Worm (Caenorhabditis elegans) whole organism, dauer: Measurements from ENCODE around the gene lcmt-1.

Source experiments
- unc-62 ChIP-seq: sonication (generic microtip); optimal IDR thresholded peaks from 2 replicates; lab custom pipeline; 2017; ENCODE audit warnings: missing biosample characterization, missing genetic modification reagents, missing genetic modification characterization

lcmt-1 gene

DNA sequence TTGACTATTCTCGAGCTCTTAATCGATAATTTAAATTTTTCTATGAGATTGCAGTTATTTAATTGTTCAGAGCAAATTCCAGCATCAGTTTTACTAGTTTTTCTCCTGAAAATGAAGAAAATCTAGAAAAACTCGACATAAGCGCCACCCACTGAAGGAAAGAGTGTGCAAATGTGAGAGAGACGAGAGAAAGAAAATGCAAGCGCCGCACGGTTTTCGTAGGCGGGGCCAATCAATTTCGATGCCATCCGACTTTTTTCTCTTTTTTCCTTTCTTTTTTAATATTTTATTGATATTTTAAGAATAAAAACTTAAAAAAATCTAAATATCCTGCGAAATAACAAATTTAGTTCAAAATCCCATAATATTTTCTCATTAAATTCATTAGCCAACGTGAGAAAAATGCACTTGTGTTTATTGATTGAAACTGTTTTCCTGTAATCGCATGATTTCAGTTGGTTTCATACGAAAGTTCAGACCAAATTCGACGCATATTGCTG is 10.7 kb upstream of the lcmt-1 start, which contains the start of gene cdk-12:
Gene cdk-12 (plus strand): TSS at position 450 of the 500 bp plus-strand sequence.
- TF ChIP-seq unc-62 (GFP tag; lab: Kevin White, UChicago), result no peak

DNA sequence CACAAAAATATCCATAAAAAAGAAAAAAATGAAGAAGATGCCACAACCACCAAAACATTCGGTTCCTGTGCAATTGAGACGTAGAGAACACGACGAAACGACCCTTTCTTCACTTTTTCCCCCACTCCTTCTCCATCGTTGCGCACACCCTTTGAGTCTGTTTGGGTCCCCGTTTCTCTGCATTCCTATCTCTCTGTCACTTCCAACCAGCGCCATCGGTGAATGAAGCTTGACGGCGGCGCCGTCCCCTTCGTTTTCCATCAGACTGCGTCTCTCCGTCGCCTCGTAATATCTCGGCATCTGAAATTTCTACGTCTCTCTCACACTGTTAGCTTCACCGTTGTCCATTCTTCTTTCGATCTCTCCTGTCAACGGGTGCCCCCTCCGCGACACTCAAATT is 7.6 kb upstream of the lcmt-1 start:
- no peak for TF ChIP-seq unc-62 (GFP tag; lab: Kevin White, UChicago)

DNA sequence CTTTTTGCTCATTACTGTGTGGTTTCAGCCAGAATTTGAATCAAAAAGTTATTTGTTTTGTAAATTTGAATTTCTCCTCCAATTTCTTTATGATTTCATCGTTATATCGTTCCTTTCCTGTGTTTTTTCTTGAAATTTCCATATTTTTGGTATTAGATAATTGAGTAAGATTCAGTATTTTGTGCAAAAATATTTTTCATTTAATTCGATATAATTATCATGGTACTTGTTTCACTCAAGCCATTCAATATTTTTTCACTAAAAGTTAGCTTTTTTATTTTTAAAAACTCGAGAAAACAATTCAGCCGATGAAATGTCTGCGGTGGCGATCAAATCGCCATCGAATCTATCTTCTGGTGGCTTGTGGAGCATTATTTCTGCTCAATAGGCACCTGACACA is 1.8 kb downstream of the lcmt-1 start, which contains the start of gene hse-5:
Gene hse-5 (plus strand): TSS at position 301 of the 400 bp plus-strand sequence.
- no peak for TF ChIP-seq unc-62 (GFP tag; lab: Kevin White, UChicago)

DNA sequence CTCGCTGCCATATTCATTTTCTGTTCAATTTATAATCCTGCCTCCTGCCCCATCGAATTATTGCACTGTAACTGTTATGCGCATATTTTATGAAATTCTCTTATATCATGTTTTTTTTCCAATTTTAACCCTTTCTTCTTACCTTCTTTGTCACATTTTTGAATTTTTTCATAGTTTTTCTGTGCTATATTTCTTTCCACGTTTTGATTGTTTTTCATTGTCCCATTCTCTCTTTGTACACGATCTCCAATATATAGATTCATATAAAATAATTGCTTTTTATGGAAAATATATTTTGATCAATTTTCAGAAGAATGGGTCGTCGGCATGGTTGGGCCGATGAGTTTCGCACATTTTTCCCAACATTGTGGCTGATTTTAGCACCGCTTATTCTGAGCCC is 6.6 kb downstream of the lcmt-1 start, which contains the start of gene B0285.6:
Gene B0285.6 (plus strand): TSS at position 301 of the 400 bp plus-strand sequence.
- no peak for TF ChIP-seq unc-62 (GFP tag; lab: Kevin White, UChicago)

DNA sequence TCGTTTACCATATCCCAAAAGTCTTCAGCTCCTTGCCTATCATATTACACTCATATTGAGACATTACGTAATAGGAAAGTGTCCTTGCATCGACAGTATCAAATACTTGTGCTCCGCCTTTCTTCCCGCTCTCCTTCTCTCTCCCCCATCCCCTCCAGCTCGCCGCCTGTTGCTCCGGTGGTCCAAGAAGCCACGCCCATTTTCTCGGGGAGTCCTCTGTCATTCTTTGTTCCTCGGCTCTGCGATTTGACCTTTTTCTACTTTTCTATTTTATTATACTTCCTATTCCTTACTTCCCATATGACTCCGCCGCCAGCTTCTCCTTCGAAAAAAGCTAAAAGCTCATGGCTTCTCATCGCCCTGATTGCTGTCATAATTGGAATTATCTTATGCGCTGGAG is 13.1 kb downstream of the lcmt-1 start, which contains the start of gene mnp-1:
Gene mnp-1 (plus strand): TSS at position 211 of the 400 bp plus-strand sequence.
- TF ChIP-seq unc-62 (GFP tag; lab: Kevin White, UChicago), result no peak

DNA sequence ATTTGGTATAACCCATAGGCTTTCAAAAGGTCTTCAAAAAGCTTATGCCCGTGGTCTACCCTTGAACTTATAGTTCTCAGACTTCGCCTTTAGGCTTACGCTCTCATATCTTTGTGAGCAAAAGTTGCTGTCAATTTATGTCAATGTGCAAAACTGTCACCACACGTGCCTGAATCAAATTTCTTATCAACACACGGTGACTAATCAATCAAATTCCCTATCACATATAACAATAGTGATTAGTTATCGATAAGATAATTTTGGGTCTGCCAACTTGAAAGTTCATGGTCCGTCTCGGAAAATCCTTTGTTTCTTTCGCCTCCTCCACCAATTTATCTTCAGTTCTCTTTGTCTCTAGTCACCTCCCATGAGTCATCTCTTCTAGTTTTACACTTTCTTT is 14.2 kb downstream of the lcmt-1 start:
- TF ChIP-seq unc-62 (GFP tag; lab: Kevin White, UChicago), result no peak

DNA sequence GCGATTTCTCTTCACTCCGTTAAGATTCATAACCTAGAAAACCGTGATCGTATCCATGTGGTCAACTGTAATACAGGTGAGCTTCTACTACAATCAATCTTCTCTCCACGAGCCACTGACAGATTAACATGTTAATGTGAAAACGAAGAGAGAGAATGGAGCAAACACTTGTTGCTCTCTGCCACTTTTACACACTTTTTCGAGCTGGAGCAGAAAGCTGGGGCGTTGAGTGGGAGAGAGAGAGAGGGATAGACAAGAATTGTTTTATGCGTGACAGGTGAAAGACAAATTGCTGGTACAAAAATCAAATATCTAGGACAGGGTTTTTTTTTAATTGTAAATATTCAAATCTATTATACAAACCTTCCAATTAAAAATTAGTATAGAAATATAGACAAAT is 15.1 kb downstream of the lcmt-1 start:
- TF ChIP-seq unc-62 (GFP tag; lab: Kevin White, UChicago), result no peak

DNA sequence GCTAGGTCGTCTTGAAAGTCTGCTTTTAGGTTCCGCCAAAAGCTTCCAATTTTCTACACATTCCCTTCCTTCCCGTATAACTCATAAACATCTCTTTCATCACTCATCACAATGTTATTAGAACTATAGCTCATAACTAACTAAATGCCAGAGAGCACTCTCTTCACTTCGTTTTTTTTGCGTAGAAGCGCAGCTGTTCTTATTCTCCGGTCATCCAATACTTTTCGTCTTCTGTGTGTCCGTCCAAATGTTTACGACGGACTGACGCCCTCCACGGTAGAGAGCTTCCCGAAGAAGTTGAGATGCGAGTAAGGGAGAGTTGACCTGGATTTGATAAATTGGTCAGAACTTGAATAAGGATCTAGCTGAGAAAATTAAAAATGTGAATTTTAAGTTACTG is 16.0 kb downstream of the lcmt-1 start:
- TF ChIP-seq unc-62 (GFP tag; lab: Kevin White, UChicago), result no peak

DNA sequence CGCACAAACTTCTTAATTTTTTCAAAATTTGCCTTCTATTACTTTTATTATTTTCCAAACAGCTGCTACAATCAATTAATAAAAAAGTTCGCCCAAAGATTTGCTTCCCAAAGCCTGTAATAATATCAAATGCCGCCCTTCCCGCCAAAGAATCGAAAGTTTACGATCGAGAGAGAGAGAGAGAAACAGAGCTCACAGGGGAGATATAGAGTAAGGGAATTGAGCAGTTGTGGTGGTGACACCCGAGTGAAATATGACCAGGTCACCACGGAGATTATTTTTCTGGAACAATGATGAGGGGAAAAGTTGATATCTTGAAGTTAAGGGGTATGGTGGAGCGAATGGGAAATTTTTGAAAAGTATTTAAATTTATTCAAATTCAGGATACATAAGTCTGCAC is 16.7 kb downstream of the lcmt-1 start:
- TF ChIP-seq unc-62 (GFP tag; lab: Kevin White, UChicago), result no peak

DNA sequence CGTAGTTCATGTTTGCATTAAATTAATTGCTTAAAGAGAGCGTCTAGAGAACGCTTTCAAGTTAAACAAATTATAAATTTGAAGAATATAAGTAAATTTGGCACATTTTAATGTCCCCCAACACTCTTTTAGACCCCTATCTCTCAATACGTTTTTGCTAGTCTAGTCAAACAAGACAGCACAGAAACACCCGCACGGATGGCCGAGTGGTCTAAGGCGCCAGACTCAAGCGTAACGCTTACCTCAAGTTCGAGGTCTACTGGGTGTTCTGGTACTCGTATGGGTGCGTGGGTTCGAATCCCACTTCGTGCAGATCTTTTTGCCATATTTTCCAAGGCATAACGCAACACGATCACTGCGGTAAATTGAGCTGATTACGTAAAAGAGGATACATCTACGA is 19.1 kb downstream of the lcmt-1 start:
- TF ChIP-seq unc-62 (GFP tag; lab: Kevin White, UChicago), result no peak

DNA sequence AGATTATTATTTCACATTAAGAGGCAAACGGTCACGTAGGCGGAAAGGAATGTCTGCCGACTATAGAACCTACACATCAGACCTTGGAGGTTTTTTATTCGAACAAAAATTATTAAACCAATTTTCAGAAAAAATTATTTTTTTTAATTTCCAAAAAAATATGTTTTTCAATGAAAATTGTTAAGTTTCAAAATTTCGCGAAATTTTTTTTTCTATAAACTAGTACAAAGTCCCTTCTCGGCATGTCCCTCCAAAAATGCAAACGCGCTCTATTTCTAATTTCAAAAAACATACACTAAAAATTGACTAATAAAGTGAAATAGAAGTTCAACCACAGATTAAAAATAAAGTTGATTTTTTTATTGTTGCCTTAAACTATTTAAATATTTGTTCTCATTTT is 21.7 kb downstream of the lcmt-1 start, which contains the start of gene ckb-1:
Gene ckb-1 (plus strand): TSS at position 301 of the 400 bp plus-strand sequence.
- no peak for TF ChIP-seq unc-62 (GFP tag; lab: Kevin White, UChicago)

DNA sequence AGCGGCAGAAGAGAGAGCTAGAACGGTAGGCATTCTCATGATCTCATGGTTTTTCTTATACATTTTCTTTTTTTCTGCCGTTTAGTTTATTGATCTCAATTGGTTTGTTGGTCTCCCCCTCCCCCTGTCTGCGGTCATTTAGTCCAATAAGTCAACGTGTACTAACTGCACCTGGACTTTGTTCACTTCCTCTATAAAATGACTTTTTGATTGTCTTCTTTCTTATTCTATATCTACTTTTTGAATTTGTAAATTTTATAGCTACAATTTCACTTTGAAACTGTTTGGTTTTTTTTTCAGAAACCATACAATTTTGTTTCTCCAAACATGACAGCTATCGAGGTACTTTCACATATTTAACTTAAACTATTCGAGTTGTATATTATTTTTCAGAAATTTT is 24.4 kb downstream of the lcmt-1 start, which contains the start of gene ckb-2:
Gene ckb-2 (plus strand): TSS at position 301 of the 400 bp plus-strand sequence.
- no peak for TF ChIP-seq unc-62 (GFP tag; lab: Kevin White, UChicago)

DNA sequence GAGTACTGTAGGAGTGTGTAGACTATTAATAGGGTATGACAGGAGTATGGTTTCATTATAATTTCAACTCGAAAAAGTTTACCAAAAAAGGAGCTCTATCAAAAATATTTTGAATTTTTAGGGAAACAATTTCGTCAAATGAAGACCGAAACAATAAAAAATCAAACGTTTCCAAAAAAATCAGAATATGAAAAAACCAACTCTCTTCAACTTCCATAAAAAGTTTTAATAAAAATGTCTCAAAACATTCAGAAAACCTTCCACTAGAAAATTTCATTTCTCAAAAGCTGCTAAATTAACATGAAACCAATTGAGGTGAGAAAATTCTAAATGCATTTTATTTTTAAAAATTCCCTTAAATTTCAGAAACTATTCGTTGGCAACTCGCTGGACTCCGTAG is 27.3 kb downstream of the lcmt-1 start, which contains the start of gene ckb-3:
Gene ckb-3 (plus strand): TSS at position 301 of the 400 bp plus-strand sequence.
- TF ChIP-seq unc-62 (GFP tag; lab: Kevin White, UChicago), result no peak

DNA sequence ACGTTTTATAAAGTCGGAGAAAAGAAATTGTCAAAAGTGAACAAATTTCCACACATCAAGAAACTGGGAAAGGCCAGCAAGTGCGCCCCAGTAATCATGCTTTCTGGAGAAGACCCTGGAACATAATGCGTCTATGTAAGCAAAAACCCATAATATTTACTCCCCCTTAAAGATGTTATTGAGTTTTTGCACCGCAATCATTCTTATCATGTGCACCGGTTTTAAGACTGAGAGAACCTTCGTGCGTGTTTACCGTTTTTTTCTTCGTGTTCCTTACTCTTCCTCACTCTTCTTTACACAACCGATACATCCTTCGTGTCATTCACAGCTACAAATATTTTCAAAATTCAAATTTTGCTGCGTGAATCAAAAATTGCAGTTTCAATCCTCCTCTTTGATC is 29.6 kb downstream of the lcmt-1 start:
- no peak for TF ChIP-seq unc-62 (GFP tag; lab: Kevin White, UChicago)

DNA sequence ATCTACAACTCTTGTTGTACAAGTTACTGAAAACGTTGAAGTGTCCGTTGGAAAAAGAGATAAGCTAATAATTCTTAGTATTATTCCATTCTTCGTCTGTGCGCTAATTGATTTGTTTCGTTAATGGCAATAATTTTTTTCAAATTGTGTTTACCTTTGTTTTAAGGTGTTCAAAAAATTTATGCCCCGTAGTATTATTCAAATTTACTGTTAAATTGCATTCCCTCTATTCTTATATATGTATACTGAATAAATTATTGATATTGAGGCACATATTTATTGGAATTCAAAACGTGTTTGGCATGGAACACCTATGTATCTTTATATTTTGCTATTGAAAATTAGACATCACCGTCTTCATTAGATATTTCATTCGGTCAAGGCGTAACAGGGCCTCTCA is 31.6 kb downstream of the lcmt-1 start, which contains the start of gene pals-26:
Gene pals-26 (plus strand): TSS at position 301 of the 400 bp plus-strand sequence.
- no peak for TF ChIP-seq unc-62 (GFP tag; lab: Kevin White, UChicago)

DNA sequence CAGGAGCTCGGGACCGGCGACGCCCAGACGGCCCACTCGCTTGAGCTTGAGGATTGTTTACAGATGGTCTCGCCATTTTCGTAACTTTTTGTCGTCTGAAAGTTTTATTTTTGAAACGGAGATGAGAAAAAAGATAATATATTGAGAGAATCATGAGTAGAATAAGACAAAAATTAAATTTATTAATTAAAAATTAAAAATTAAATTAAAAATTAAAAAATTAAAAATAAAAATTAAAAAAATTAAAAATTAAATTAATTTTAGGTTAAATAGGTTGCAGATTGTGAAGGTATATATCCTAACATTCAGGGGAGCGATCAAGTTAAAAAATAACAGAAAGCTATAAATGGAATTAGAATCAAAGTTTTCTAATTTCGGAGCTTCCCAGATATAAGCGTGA is 36.5 kb downstream of the lcmt-1 start, which contains the start of gene B0284.3:
Gene B0284.3 (minus strand): TSS at position 101 of the 400 bp plus-strand sequence.
- no peak for TF ChIP-seq unc-62 (GFP tag; lab: Kevin White, UChicago)

DNA sequence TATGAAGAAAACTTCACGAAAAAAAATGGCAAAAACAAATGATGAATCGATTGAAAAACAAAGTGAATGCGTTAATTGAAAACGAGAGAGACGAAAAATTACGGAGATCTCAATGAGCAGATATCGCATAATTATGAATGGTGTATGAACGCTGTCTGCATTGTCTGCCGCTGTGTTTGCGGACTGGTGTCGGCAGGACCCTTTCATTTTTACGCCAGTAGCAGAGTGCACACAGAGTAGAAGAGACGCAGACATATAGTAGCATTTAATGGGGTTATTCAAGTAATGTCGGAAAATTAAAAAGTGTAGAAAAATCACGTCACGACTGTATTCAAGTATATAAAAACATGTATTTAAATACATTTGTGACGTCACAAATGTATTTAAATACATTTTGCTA is 37.6 kb downstream of the lcmt-1 start:
- TF ChIP-seq unc-62 (GFP tag; lab: Kevin White, UChicago), result no peak
